Fruit fly (Drosophila melanogaster): ENCODE measurements around the gene CG7968.

dm6 chr2L:13849125-13849524 lies at the start of gene CG7968:
- TF ChIP-seq bab1 (GFP tag; optimal IDR thresholded peaks at IDR 0.05) (no peak), Hr96 (GFP tag; optimal IDR thresholded peaks at IDR 0.05) (no peak), kay (GFP tag; ENCODE audit: borderline replicate concordance) (no peak), pad (GFP tag; optimal IDR thresholded peaks at IDR 0.05) (no peak), CG33017 (tag; optimal IDR thresholded peaks at IDR 0.05) (no peak), cnc (optimal IDR thresholded peaks at IDR 0.05) (no peak), cic (GFP tag; optimal IDR thresholded peaks at IDR 0.05) (no peak), Clk (GFP tag; optimal IDR thresholded peaks at IDR 0.05) (no peak), tj (GFP tag; optimal IDR thresholded peaks at IDR 0.05) (no peak), CG11617 (GFP tag; optimal IDR thresholded peaks at IDR 0.05) (no peak)

Measured in whole organism, adult.